Fruit fly (Drosophila melanogaster): ENCODE measurements around the gene CG4576.
A peak's percentile ranks its signal among the peaks of the same experiment; 100 is the strongest.

DNA sequence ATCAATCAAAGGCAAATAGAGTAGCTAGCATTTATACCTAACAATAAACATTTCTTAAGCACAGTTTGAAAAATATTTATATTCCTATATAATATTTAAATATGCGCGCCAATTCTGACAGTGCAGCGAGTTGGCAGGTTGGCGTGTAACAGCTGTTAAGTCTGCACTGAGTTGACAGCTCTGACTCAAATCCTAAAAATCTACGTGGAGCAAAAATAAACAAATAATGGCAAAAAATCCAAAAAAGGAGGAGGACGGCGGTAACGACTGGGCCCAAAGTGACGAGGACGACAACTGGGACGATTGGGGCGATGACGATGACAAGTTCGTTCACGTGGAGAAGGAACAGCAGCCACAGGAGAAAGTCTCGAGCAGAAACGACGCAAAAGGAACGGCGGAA lies 39.0 kb upstream of the CG4576 start, which contains the start of gene CG9590:
- TF ChIP-seq cic (GFP tag; optimal IDR thresholded peaks at IDR 0.05) (no peak), cnc (optimal IDR thresholded peaks at IDR 0.05) (no peak), CG33017 (tag; optimal IDR thresholded peaks at IDR 0.05) (no peak), CG1620 (GFP tag; optimal IDR thresholded peaks at IDR 0.05) (no peak), bab1 (GFP tag; optimal IDR thresholded peaks at IDR 0.05) (peak; percentile 0), Clk (GFP tag; optimal IDR thresholded peaks at IDR 0.05) (no peak), Hr96 (GFP tag; optimal IDR thresholded peaks at IDR 0.05) (no peak), CG11617 (GFP tag; optimal IDR thresholded peaks at IDR 0.05) (no peak), kay (GFP tag; ENCODE audit: borderline replicate concordance) (no peak), Crg-1 (GFP tag; optimal IDR thresholded peaks at IDR 0.05) (no peak), ovo (GFP tag; optimal IDR thresholded peaks at IDR 0.05) (no peak), CG7101 (tag; optimal IDR thresholded peaks at IDR 0.05) (no peak), pad (GFP tag; optimal IDR thresholded peaks at IDR 0.05) (no peak)
